Worm (Caenorhabditis elegans) whole organism, L2 larva: ENCODE data around the gene Y38F2AL.12.

ENCODE experiments used
- R02D3.7 ChIP-seq: fragments of 150-350 bp; optimal IDR thresholded peaks from 2 replicates; lab custom pipeline; 2014; ENCODE audit warnings: missing biosample characterization, missing genetic modification characterization
- lsy-2 ChIP-seq, 2 experiments: fragments of 150-350 bp in 1 of 2; sonication (generic microtip) in 1 of 2; optimal IDR thresholded peaks; 2 replicates each; lab custom pipeline; 2014 to 2017; ENCODE audit warnings: missing biosample characterization in 2 of 2, missing genetic modification characterization in 2 of 2

DNA sequence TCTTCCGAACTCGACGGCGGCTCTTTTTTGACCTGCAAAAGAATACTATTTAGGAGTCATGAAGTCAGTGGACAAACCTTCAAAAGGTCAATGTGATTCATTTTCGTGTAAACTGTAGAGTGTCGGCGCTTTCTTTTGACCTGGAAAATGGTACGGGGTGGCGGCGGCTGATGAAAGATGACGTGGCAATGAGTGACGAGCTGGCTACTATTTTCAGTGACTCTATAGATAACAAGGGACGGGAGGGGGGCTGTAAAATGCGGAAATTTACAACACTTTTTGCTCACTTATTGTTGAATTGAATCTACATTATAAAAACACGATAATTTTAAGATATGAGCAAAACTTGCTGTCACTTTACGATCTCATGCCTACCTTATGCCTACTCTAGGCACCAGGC is 16.2 kb upstream of the Y38F2AL.12 start, which contains the start of gene lin-1:
- TF ChIP-seq lsy-2 (tag; optimal IDR thresholded peaks at IDR 0.05; lab: Kevin White, UChicago) (no peak), R02D3.7 (tag; lab: Kevin White, UChicago) (no peak)
